Worm (Caenorhabditis elegans) whole organism, midembryonic: Measurements from ENCODE around the gene R11D1.1.

Experiments used
- T22C8.4 ChIP-seq: fragments of 200-800 bp; sonication (Bioruptor generic); IDR thresholded peaks from 2 replicates; pipeline ENCODE4 v1.3.6; 2022; ENCODE audit warnings: missing genetic modification characterization, missing compliant biosample characterization
- cog-1 ChIP-seq: sonication (generic microtip); optimal IDR thresholded peaks from 2 replicates; lab custom pipeline; 2016; ENCODE audit warnings: missing genetic modification characterization, missing compliant biosample characterization
- flt-1 ChIP-seq: fragments of 200-800 bp; sonication (Bioruptor generic); IDR thresholded peaks from 2 replicates; pipeline ENCODE4 v1.3.6; 2022; ENCODE audit warnings: missing genetic modification characterization, missing compliant biosample characterization
- klf-2 ChIP-seq: fragments of 200-800 bp; sonication (Bioruptor generic); conservative IDR thresholded peaks from 2 replicates; pipeline ENCODE4 v1.3.6; 2022; ENCODE audit warnings: missing genetic modification reagents, missing genetic modification characterization, missing compliant biosample characterization
- med-1 ChIP-seq: sonication (generic microtip); optimal IDR thresholded peaks from 2 replicates; lab custom pipeline; 2017; ENCODE audit warnings: missing genetic modification characterization, mild to moderate bottlenecking, missing compliant biosample characterization, antibody characterized with exemption, missing genetic modification reagents; ENCODE audit not compliant: insufficient read depth
- ref-1 ChIP-seq: fragments of 200-800 bp; sonication (Bioruptor generic); conservative IDR thresholded peaks from 2 replicates; pipeline ENCODE4 v1.3.6; 2022; ENCODE audit warnings: missing genetic modification reagents, missing genetic modification characterization, missing compliant biosample characterization
- tab-1 ChIP-seq: fragments of 200-800 bp; sonication (Bioruptor generic); IDR thresholded peaks from 2 replicates; pipeline ENCODE4 v1.3.6; 2022; ENCODE audit warnings: missing genetic modification characterization, missing compliant biosample characterization
- ztf-23 ChIP-seq: fragments of 200-800 bp; sonication (Bioruptor generic); IDR thresholded peaks from 2 replicates; pipeline ENCODE4 v1.3.6; 2022; ENCODE audit warnings: missing genetic modification reagents, missing genetic modification characterization, missing compliant biosample characterization
- ztf-29 ChIP-seq: fragments of 200-800 bp; sonication (Bioruptor generic); IDR thresholded peaks from 2 replicates; pipeline ENCODE4 v1.3.6; 2022; ENCODE audit warnings: missing genetic modification reagents, missing genetic modification characterization, missing compliant biosample characterization

R11D1.1 gene

DNA sequence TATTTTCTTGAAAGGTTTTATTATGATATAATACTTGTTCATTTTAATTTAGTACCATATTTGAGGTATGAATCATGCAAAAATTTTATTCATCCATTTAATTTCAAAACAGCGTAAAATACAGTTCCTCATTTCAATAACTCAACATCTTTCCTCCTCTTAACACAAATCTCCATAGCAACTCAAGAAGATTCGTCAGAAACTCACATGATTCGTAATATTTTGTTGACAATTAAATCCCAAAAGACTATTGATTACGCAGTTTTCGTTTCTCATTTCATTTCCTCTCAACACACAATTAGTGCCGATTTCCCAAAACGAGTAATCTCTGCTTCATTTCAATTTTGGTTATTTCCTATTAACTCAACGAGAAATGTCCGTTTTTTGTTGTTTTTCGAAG lies 4.1 kb downstream of the R11D1.1 start, which contains the start of gene R11D1.2:
R11D1.2 (plus strand) TSS at position 301 of the 400 bp plus-strand sequence.
- TF ChIP-seq cog-1 (no peak), T22C8.4 (no peak), flt-1 (no peak), ztf-29 (GFP tag; lab: Robert Waterston, UW) (no peak), ztf-23 (GFP tag; lab: Robert Waterston, UW) (no peak), ref-1 (no peak), klf-2 (GFP tag; lab: Robert Waterston, UW) (no peak), med-1 (GFP tag; lab: Kevin White, UChicago) (no peak), tab-1 (no peak)

DNA sequence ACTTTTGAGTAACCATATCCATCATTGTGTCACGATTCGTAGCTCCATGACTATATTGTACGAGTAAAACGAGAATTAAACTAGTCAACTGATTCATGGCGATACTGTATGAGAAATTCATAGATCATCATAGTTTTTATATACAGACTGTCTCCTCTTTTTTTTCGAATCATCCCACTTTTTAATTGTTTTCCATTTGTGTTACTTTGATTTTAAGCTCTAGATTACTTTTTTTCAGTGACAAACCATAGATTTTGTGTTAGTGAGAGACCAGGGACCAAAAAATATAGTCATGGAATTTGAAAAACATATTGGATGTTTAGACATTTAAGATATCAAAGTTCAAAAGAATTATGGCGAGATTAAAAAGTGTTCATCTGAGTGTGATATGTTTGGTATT lies 7.8 kb downstream of the R11D1.1 start, which contains the start of gene R11D1.3:
R11D1.3 (minus strand) TSS at position 101 of the 400 bp plus-strand sequence.
- no peak for TF ChIP-seq cog-1
- no peak for TF ChIP-seq flt-1
- TF ChIP-seq T22C8.4, result no peak
- no peak for TF ChIP-seq med-1 (GFP tag; lab: Kevin White, UChicago)
- no peak for TF ChIP-seq tab-1
- no peak for TF ChIP-seq ztf-29 (GFP tag; lab: Robert Waterston, UW)
- TF ChIP-seq ztf-23 (GFP tag; lab: Robert Waterston, UW), result no peak
- TF ChIP-seq ref-1, result no peak
- no peak for TF ChIP-seq klf-2 (GFP tag; lab: Robert Waterston, UW)

DNA sequence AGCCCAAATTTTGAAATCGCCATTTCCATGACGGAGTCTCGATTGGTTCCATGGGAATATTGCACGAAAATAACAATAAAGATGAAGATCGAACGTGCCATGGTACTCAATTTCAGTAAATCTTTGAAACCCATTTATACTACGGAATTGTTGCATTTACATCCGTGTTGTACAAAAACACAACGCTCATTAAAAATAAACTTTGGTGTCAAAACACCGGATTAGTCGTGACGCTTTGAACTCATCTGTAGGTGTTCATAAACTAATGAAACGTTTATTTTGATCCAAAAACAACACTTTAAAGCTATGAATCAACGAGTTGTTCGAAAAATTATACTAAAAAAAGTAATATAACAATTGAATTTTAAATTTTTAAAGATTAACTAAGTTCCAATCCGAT lies 9.9 kb downstream of the R11D1.1 start, which contains the start of gene R11D1.4:
R11D1.4 (minus strand) TSS at position 101 of the 400 bp plus-strand sequence.
- no peak for TF ChIP-seq flt-1
- no peak for TF ChIP-seq ref-1
- TF ChIP-seq tab-1, result no peak
- no peak for TF ChIP-seq ztf-29 (GFP tag; lab: Robert Waterston, UW)
- TF ChIP-seq cog-1, result no peak
- no peak for TF ChIP-seq T22C8.4
- TF ChIP-seq med-1 (GFP tag; lab: Kevin White, UChicago), result no peak
- no peak for TF ChIP-seq ztf-23 (GFP tag; lab: Robert Waterston, UW)
- no peak for TF ChIP-seq klf-2 (GFP tag; lab: Robert Waterston, UW)

DNA sequence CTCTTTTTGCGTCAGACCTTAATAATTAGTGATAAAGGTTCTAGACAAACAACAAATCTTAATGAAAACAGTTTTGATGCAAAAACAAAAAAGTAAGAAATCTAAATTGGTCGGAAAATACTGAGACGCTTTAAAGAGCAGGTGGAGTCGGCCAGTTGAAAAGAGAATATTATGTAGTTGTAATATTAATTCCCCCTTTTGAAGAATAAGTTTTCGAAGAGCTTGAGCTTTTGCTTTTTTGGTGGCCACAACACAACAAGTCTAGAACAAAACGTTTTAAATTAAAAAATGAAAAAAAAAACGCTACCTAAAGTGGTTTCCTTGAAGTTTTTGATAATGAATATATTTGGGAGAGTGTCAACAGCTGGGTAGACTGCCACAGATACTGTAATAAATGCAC lies 12.3 kb downstream of the R11D1.1 start, which contains the start of gene str-178:
str-178 (minus strand) TSS at position 101 of the 400 bp plus-strand sequence.
- no peak for TF ChIP-seq cog-1

DNA sequence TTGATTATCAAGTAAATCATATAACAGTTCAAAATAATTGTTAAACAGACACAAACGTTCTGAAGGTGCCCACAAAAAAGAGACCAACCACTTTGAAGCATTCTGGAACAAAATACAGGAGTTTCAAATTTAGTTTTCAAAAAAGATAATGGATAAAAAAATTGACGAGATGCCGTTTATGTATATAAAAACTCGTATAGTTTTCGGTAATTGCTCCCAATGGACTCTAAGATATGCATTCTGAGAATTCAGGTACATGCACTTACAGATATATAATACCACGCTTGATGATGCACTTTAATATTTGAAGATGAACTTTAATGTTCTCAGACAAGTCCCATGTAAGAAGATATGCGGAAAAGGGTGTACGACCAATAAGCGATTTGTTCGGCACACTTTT lies 14.4 kb downstream of the R11D1.1 start, which contains the start of gene str-181:
str-181 (minus strand) TSS at position 101 of the 400 bp plus-strand sequence.
- TF ChIP-seq med-1 (GFP tag; lab: Kevin White, UChicago) (no peak), ref-1 (no peak), tab-1 (no peak), klf-2 (GFP tag; lab: Robert Waterston, UW) (no peak), ztf-29 (GFP tag; lab: Robert Waterston, UW) (no peak), flt-1 (no peak), T22C8.4 (no peak)

DNA sequence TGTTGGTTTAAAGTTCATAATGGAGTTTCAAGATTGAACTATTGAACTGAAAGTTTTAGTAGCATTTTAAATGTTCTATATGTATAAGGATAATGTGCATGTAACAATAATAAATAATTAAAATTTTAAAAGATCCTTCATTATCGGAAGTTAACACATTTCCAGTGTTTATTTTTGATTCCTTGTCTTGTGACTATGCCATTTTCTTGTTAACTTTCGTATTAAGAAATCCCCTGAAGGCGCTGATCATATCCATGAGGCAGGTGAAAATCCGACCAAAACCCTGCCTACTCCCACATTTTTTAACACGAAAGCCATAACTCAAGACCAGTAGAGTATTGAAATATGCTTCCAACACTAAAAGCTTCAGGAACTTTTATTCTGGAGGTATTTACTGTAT lies 15.5 kb downstream of the R11D1.1 start, which contains the start of gene R11D1.7:
R11D1.7 (plus strand) TSS at position 301 of the 400 bp plus-strand sequence.
- TF ChIP-seq ztf-29 (GFP tag; lab: Robert Waterston, UW), result no peak
- no peak for TF ChIP-seq klf-2 (GFP tag; lab: Robert Waterston, UW)
- TF ChIP-seq ztf-23 (GFP tag; lab: Robert Waterston, UW), result no peak

DNA sequence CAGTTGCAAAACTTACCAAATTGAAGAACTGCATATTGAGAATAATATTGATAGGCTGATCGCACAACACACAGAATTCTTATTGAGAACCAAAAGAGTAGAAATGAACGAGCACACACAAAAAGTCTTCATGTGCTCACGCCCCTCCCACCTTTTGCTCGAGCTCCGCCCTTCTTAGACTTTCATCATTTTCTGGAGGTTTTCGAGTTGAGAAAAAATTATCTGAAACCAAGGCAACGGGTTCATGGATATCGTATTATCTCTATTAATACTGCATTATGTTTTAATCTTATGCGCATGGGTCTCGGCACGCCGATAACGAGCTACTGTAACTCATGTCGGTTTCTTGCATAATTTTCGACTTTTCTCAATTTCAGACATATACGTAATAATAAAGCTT lies 21.7 kb downstream of the R11D1.1 start, which contains the start of gene R11D1.12:
R11D1.12 (minus strand) TSS at position 101 of the 400 bp plus-strand sequence.
- TF ChIP-seq ref-1 (no peak), T22C8.4 (no peak), ztf-23 (GFP tag; lab: Robert Waterston, UW) (no peak), klf-2 (GFP tag; lab: Robert Waterston, UW) (no peak), flt-1 (no peak), ztf-29 (GFP tag; lab: Robert Waterston, UW) (no peak), cog-1 (no peak), med-1 (GFP tag; lab: Kevin White, UChicago) (no peak), tab-1 (no peak)

DNA sequence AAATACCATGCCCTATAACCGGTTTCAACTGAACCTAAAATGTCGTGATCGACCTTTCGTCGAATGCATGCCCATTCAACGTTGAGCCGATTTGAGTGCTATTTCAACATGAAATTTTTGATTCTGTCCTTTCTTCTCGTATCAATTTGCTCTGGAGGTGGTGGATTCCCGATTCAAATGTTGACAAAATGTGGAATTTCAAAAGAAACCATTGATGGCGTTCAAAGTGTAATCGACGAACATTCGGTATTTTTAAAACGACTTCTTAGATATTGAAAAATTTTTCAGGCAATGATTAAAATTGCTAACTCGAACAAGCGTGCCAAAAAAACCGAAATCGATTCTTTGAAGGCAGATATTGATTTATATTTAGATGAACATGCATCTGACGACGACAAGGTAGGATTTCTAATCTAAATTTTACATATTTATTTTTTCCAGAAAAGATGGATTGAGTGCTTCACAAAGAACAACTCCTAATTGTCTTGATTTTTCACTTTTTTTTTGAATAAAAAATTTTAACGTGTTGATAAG lies 23.0 kb downstream of the R11D1.1 start, which contains the start of gene R11D1.13:
R11D1.13 (plus strand) TSS at position 51 of the 534 bp plus-strand sequence.
- TF ChIP-seq ztf-29 (GFP tag; lab: Robert Waterston, UW) (no peak), ref-1 (no peak), tab-1 (no peak), klf-2 (GFP tag; lab: Robert Waterston, UW) (no peak), T22C8.4 (no peak), cog-1 (no peak)

DNA sequence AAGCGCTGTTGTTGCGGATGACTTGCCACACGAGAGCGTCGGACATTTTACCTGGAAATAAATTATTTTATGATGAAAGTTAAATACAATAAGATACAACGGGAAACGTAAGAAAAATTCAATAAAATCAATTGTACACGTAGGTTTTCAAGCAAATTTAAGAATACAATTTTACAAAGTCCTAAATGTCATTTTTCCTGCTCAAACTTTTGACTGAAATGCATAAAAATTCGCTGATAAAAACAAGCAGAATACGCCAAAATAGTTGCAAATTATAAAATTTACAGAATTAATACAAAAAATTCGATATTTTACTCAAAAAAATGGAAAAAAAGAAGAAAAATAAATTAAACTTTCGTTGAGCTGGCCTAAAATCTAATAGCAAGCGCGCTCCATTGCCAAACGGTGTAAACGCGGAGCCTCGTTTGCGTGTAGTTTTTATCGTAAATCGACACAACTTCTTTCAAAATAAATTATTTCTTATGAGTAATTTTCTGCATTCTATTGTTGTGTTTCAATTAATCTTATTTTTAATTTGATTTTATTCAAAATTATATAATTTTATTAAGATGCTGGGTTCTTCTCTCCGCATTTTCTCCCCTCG lies 24.0 kb downstream of the R11D1.1 start, which contains the start of the genes rpl-28 and mrpl-49:
rpl-28 (minus strand) TSS at position 51 of the 604 bp plus-strand sequence.
mrpl-49 (plus strand) TSS at position 570 of the 604 bp plus-strand sequence.
- TF ChIP-seq ztf-23 (GFP tag; lab: Robert Waterston, UW), result peak; percentile 67
- TF ChIP-seq cog-1, result peak; percentile 60
- TF ChIP-seq ref-1, result no peak

DNA sequence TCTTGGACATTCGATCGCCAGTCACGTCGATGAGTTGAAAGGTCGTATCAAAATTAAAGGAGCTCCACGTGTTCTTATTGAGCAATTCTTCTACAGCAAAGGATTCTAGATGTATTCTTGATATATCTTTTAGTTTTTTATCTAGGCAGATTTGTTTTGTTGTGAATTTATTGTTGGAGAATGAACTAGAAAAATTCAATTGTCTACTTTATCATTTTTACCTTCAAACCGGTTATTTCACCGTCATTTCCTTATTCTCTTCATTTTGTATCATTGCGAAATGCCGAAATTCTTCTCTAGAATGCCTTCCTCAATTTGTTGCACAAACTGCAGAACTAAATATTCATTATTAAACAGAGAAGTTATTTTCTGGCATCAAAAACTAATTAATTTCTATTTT lies 25.0 kb downstream of the R11D1.1 start, which contains the start of gene R11D1.10:
R11D1.10 (plus strand) TSS at position 301 of the 400 bp plus-strand sequence.
- TF ChIP-seq med-1 (GFP tag; lab: Kevin White, UChicago) (no peak), klf-2 (GFP tag; lab: Robert Waterston, UW) (no peak), cog-1 (no peak), flt-1 (no peak), T22C8.4 (no peak), ztf-23 (GFP tag; lab: Robert Waterston, UW) (no peak)
